Fruit fly (Drosophila melanogaster) whole organism, embryonic: ENCODE data around the gene CG2712.

Experiments used
- Abd-B ChIP-seq: fragments of 200-800 bp; sonication (Bioruptor generic); optimal IDR thresholded peaks from 2 replicates; lab custom pipeline; 2018; ENCODE audit warnings: missing biosample characterization, mild to moderate bottlenecking, missing genetic modification characterization, moderate library complexity
- BEAF-32 ChIP-seq: fragments of 200-800 bp; sonication (Bioruptor generic); optimal IDR thresholded peaks from 3 replicates; lab custom pipeline; 2017; ENCODE audit warnings: missing biosample characterization, missing genetic modification characterization, mild to moderate bottlenecking, moderate library complexity, missing genetic modification reagents
- Bgb ChIP-seq: fragments of 200-800 bp; sonication (Bioruptor generic); IDR thresholded peaks from 2 replicates; pipeline ENCODE4 v1.3.6; 2022; ENCODE audit warnings: missing biosample characterization, missing genetic modification characterization; ENCODE audit not compliant: partially characterized antibody
- Blimp-1 ChIP-seq: fragments of 200-800 bp; sonication (Bioruptor generic); optimal IDR thresholded peaks from 3 replicates; lab custom pipeline; 2018; ENCODE audit warnings: missing biosample characterization, missing genetic modification characterization, mild to moderate bottlenecking, moderate library complexity, missing genetic modification reagents
- CG11456 ChIP-seq: fragments of 200-800 bp; sonication (Bioruptor generic); IDR thresholded peaks from 3 replicates; pipeline ENCODE4 v1.3.6; 2022; ENCODE audit warnings: missing biosample characterization, missing genetic modification characterization
- CG14860 ChIP-seq: fragments of 200-800 bp; sonication (Bioruptor generic); IDR thresholded peaks from 3 replicates; pipeline ENCODE4 v1.3.6; 2022; ENCODE audit warnings: missing biosample characterization, missing genetic modification characterization; ENCODE audit not compliant: partially characterized antibody
- CG15514 ChIP-seq: fragments of 200-800 bp; sonication (Bioruptor generic); optimal IDR thresholded peaks from 3 replicates; lab custom pipeline; 2017; ENCODE audit warnings: missing biosample characterization, missing genetic modification characterization, mild to moderate bottlenecking, moderate library complexity, missing genetic modification reagents
- CG17186 ChIP-seq: fragments of 200-800 bp; sonication (Bioruptor generic); optimal IDR thresholded peaks from 3 replicates; lab custom pipeline; 2017; ENCODE audit warnings: missing biosample characterization, missing genetic modification reagents, missing genetic modification characterization
- CG1792 ChIP-seq: fragments of 200-800 bp; sonication (Bioruptor generic); optimal IDR thresholded peaks from 2 replicates; lab custom pipeline; 2016; ENCODE audit warnings: missing biosample characterization, missing genetic modification characterization
- CG2116 ChIP-seq: fragments of 200-800 bp; sonication (Bioruptor generic); optimal IDR thresholded peaks from 3 replicates; lab custom pipeline; 2018; ENCODE audit warnings: missing biosample characterization, mild to moderate bottlenecking, missing genetic modification characterization
- CG2129 ChIP-seq: fragments of 200-800 bp; sonication (Bioruptor generic); IDR thresholded peaks from 2 replicates; pipeline ENCODE4 v1.3.6; 2022; ENCODE audit warnings: missing biosample characterization, missing genetic modification characterization; ENCODE audit not compliant: partially characterized antibody
- CG34224 ChIP-seq: fragments of 200-800 bp; sonication (Bioruptor generic); IDR thresholded peaks from 3 replicates; pipeline ENCODE4 v1.3.6; 2022; ENCODE audit warnings: missing biosample characterization, missing genetic modification characterization; ENCODE audit not compliant: partially characterized antibody
- CG3995 ChIP-seq: fragments of 200-800 bp; sonication (Bioruptor generic); optimal IDR thresholded peaks from 3 replicates; lab custom pipeline; 2016; ENCODE audit warnings: missing biosample characterization, missing genetic modification characterization
- CG42726 ChIP-seq: fragments of 200-800 bp; sonication (Bioruptor generic); IDR thresholded peaks from 2 replicates; pipeline ENCODE4 v1.3.6; 2022; ENCODE audit warnings: missing biosample characterization, missing genetic modification characterization; ENCODE audit not compliant: partially characterized antibody
- CG4617 ChIP-seq: fragments of 200-800 bp; sonication (Bioruptor generic); optimal IDR thresholded peaks from 3 replicates; lab custom pipeline; 2016; ENCODE audit warnings: missing biosample characterization, missing genetic modification characterization, borderline replicate concordance
- CG6791 ChIP-seq: fragments of 200-800 bp; sonication (Bioruptor generic); IDR thresholded peaks from 3 replicates; pipeline ENCODE4 v1.3.6; 2022; ENCODE audit warnings: missing biosample characterization, missing genetic modification characterization; ENCODE audit not compliant: partially characterized antibody
- CG7987 ChIP-seq: fragments of 200-800 bp; sonication (Bioruptor generic); optimal IDR thresholded peaks from 2 replicates; lab custom pipeline; 2018; ENCODE audit warnings: missing biosample characterization, mild to moderate bottlenecking, missing genetic modification characterization, moderate library complexity
- CG9215 ChIP-seq: fragments of 200-800 bp; sonication (Bioruptor generic); IDR thresholded peaks from 2 replicates; pipeline ENCODE4 v1.3.6; 2022; ENCODE audit warnings: missing biosample characterization, missing genetic modification characterization
- Dll ChIP-seq: fragments of 200-800 bp; sonication (Bioruptor generic); IDR thresholded peaks from 4 replicates; pipeline ENCODE4 v1.3.6; 2022; ENCODE audit warnings: missing biosample characterization, missing genetic modification characterization; ENCODE audit not compliant: partially characterized antibody
- Doc3 ChIP-seq: fragments of 200-800 bp; sonication (Bioruptor generic); IDR thresholded peaks from 3 replicates; pipeline ENCODE4 v1.3.6; 2022; ENCODE audit warnings: missing biosample characterization, missing genetic modification characterization; ENCODE audit not compliant: partially characterized antibody
- Dp ChIP-seq: fragments of 200-800 bp; sonication (Bioruptor generic); optimal IDR thresholded peaks from 2 replicates; lab custom pipeline; 2018; ENCODE audit warnings: missing biosample characterization, mild to moderate bottlenecking, missing genetic modification characterization, moderate library complexity
- Dref ChIP-seq: fragments of 200-800 bp; sonication (Bioruptor generic); IDR thresholded peaks from 2 replicates; pipeline ENCODE4 v1.3.6; 2022; ENCODE audit warnings: missing biosample characterization, missing genetic modification characterization
- E2f2 ChIP-seq: fragments of 200-800 bp; sonication (Bioruptor generic); IDR thresholded peaks from 2 replicates; pipeline ENCODE4 v1.3.6; 2022; ENCODE audit warnings: missing biosample characterization, missing genetic modification characterization
- H2.0 ChIP-seq: fragments of 200-800 bp; sonication (Bioruptor generic); IDR thresholded peaks from 2 replicates; pipeline ENCODE4 v1.3.6; 2022; ENCODE audit warnings: missing biosample characterization, missing genetic modification characterization
- HLH4C ChIP-seq: fragments of 200-800 bp; sonication (Bioruptor generic); IDR thresholded peaks from 3 replicates; pipeline ENCODE4 v1.3.6; 2022; ENCODE audit warnings: missing biosample characterization, missing genetic modification characterization; ENCODE audit not compliant: partially characterized antibody
- Hr3 ChIP-seq: fragments of 200-800 bp; sonication (Bioruptor generic); optimal IDR thresholded peaks from 3 replicates; lab custom pipeline; 2016; ENCODE audit warnings: missing biosample characterization, missing genetic modification characterization
- MBD-R2 ChIP-seq: fragments of 200-800 bp; sonication (Bioruptor generic); IDR thresholded peaks from 2 replicates; pipeline ENCODE4 v1.3.6; 2022; ENCODE audit warnings: missing biosample characterization, missing genetic modification characterization
- MESR4 ChIP-seq: fragments of 200-800 bp; sonication (Bioruptor generic); optimal IDR thresholded peaks from 2 replicates; lab custom pipeline; 2018; ENCODE audit warnings: missing biosample characterization, mild to moderate bottlenecking, missing genetic modification characterization, moderate library complexity
- Optix ChIP-seq: fragments of 200-800 bp; sonication (Bioruptor generic); IDR thresholded peaks from 3 replicates; pipeline ENCODE4 v1.3.6; 2022; ENCODE audit warnings: missing biosample characterization, missing genetic modification characterization
- Sry-β ChIP-seq: fragments of 200-800 bp; sonication (Bioruptor generic); optimal IDR thresholded peaks from 2 replicates; lab custom pipeline; 2018; ENCODE audit warnings: missing biosample characterization, mild to moderate bottlenecking, missing genetic modification characterization, moderate library complexity
- YL-1 ChIP-seq: fragments of 200-800 bp; sonication (Bioruptor generic); optimal IDR thresholded peaks from 3 replicates; lab custom pipeline; 2017; ENCODE audit warnings: missing biosample characterization, mild to moderate bottlenecking, missing genetic modification characterization
- ato ChIP-seq: fragments of 200-800 bp; sonication (Bioruptor generic); IDR thresholded peaks from 2 replicates; pipeline ENCODE4 v1.3.6; 2022; ENCODE audit warnings: missing biosample characterization, missing genetic modification characterization; ENCODE audit not compliant: partially characterized antibody
- bbx ChIP-seq: fragments of 200-800 bp; sonication (Bioruptor generic); IDR thresholded peaks from 2 replicates; pipeline ENCODE4 v1.3.6; 2022; ENCODE audit warnings: missing biosample characterization, missing genetic modification characterization; ENCODE audit not compliant: partially characterized antibody
- chinmo ChIP-seq: fragments of 200-800 bp; sonication (Bioruptor generic); IDR thresholded peaks from 4 replicates; pipeline ENCODE4 v1.3.6; 2022; ENCODE audit warnings: missing biosample characterization, missing genetic modification characterization; ENCODE audit not compliant: partially characterized antibody
- croc ChIP-seq: fragments of 200-800 bp; sonication (Bioruptor generic); conservative IDR thresholded peaks from 3 replicates; pipeline ENCODE4 v1.3.6; 2022; ENCODE audit warnings: missing biosample characterization, missing genetic modification characterization
- hbn ChIP-seq: fragments of 200-800 bp; sonication (Bioruptor generic); IDR thresholded peaks from 2 replicates; pipeline ENCODE4 v1.3.6; 2022; ENCODE audit warnings: missing biosample characterization, missing genetic modification characterization; ENCODE audit not compliant: partially characterized antibody
- inv ChIP-seq: fragments of 200-800 bp; sonication (Bioruptor generic); IDR thresholded peaks from 2 replicates; pipeline ENCODE4 v1.3.6; 2022; ENCODE audit warnings: missing biosample characterization, missing genetic modification characterization; ENCODE audit not compliant: partially characterized antibody
- knrl ChIP-seq: fragments of 200-800 bp; sonication (Bioruptor generic); IDR thresholded peaks from 3 replicates; pipeline ENCODE4 v1.3.6; 2022; ENCODE audit warnings: missing biosample characterization, missing genetic modification characterization; ENCODE audit not compliant: partially characterized antibody
- mld ChIP-seq: fragments of 200-800 bp; sonication (Bioruptor generic); IDR thresholded peaks from 3 replicates; pipeline ENCODE4 v1.3.6; 2022; ENCODE audit warnings: missing biosample characterization, missing genetic modification characterization; ENCODE audit not compliant: partially characterized antibody
- nerfin-2 ChIP-seq: fragments of 200-800 bp; sonication (Bioruptor generic); IDR thresholded peaks from 2 replicates; pipeline ENCODE4 v1.3.6; 2022; ENCODE audit warnings: missing biosample characterization, missing genetic modification characterization; ENCODE audit not compliant: partially characterized antibody
- row ChIP-seq: fragments of 200-800 bp; sonication (Bioruptor generic); IDR thresholded peaks from 3 replicates; pipeline ENCODE4 v1.3.6; 2022; ENCODE audit warnings: missing biosample characterization, missing genetic modification characterization
- sisA ChIP-seq: fragments of 200-800 bp; sonication (Bioruptor generic); IDR thresholded peaks from 2 replicates; pipeline ENCODE4 v1.3.6; 2022; ENCODE audit warnings: missing biosample characterization, missing genetic modification characterization
- tin ChIP-seq: fragments of 200-800 bp; sonication (Bioruptor generic); optimal IDR thresholded peaks from 3 replicates; lab custom pipeline; 2016; ENCODE audit warnings: missing biosample characterization, missing genetic modification characterization
- tna ChIP-seq: fragments of 200-800 bp; sonication (Bioruptor generic); IDR thresholded peaks from 2 replicates; pipeline ENCODE4 v1.3.6; 2022; ENCODE audit warnings: missing biosample characterization, missing genetic modification characterization; ENCODE audit not compliant: partially characterized antibody
- vfl ChIP-seq: fragments of 200-800 bp; sonication (Bioruptor generic); optimal IDR thresholded peaks from 2 replicates; lab custom pipeline; 2016; ENCODE audit warnings: missing biosample characterization, missing genetic modification characterization
- vnd ChIP-seq: fragments of 200-800 bp; sonication (Bioruptor generic); IDR thresholded peaks from 3 replicates; pipeline ENCODE4 v1.3.6; 2022; ENCODE audit warnings: missing biosample characterization, missing genetic modification characterization; ENCODE audit not compliant: partially characterized antibody
- zen2 ChIP-seq: fragments of 200-800 bp; sonication (Bioruptor generic); IDR thresholded peaks from 3 replicates; pipeline ENCODE4 v1.3.6; 2022; ENCODE audit warnings: missing biosample characterization, missing genetic modification characterization; ENCODE audit not compliant: partially characterized antibody

The CG2712 gene

DNA sequence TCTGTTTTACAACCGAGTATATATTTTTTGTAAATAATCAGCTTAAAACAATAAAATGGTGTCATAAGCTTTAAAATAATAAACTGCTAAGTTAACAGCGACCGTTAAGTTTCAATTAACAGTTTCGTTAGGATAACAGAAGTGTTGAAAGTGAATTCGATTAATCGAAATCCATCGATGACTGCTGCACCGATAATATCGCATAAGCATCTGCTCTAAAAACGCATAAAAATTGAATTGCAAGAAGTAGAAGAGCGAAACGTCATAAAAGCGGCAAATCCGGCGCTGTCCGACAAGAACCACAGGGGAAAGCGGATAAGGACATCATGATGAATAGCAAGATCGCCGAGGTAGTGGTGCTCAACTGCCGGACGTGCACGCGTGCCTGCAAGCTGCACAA is 4.8 kb upstream of the CG2712 start, which contains the start of gene dwg (continued):
- TF ChIP-seq CG15514 (GFP tag; lab: Kevin White, UChicago) (peak; percentile 57), CG17186 (GFP tag; lab: Kevin White, UChicago) (peak; percentile 53), Optix (GFP tag; lab: Robert Waterston, UW) (no peak), inv (GFP tag; lab: Robert Waterston, UW) (peak; percentile 65), Doc3 (GFP tag; lab: Robert Waterston, UW) (peak; percentile 79), E2f2 (GFP tag; lab: Robert Waterston, UW) (peak; percentile 54), H2.0 (GFP tag; lab: Robert Waterston, UW) (no peak), BEAF-32 (GFP tag; lab: Kevin White, UChicago) (peak; percentile 79), MBD-R2 (GFP tag; lab: Robert Waterston, UW) (peak; percentile 75), zen2 (peak; percentile 87), nerfin-2 (GFP tag; lab: Robert Waterston, UW) (peak; percentile 61), CG6791 (GFP tag; lab: Robert Waterston, UW) (peak; percentile 87), Dp (GFP tag; lab: Kevin White, UChicago) (peak; percentile 42), tin (no peak), Dref (GFP tag; lab: Robert Waterston, UW) (peak; percentile 76), Hr3 (no peak), Abd-B (GFP tag; lab: Kevin White, UChicago) (peak; percentile 38), croc (GFP tag; lab: Robert Waterston, UW) (no peak), mld (GFP tag; lab: Robert Waterston, UW) (peak; percentile 82; the same call in 2 of the 3 replicates), CG34224 (peak; percentile 82), YL-1 (GFP tag; lab: Kevin White, UChicago) (peak; percentile 30), CG11456 (GFP tag; lab: Robert Waterston, UW) (no peak), CG2129 (peak; percentile 78), CG4617 (GFP tag; lab: Kevin White, UChicago) (peak; percentile 56), knrl (GFP tag; lab: Robert Waterston, UW) (peak; percentile 75; the same call in 2 of the 3 replicates), Sry-β (peak; percentile 4), HLH4C (GFP tag; lab: Robert Waterston, UW) (peak; percentile 82), CG2116 (GFP tag; lab: Kevin White, UChicago) (peak; percentile 38), CG42726 (peak; percentile 66; the same call in 1 of the 2 replicates), CG14860 (peak; percentile 68; the same call in 2 of the 3 replicates), CG1792 (GFP tag; lab: Kevin White, UChicago) (no peak), sisA (GFP tag; lab: Robert Waterston, UW) (no peak), tna (GFP tag; lab: Robert Waterston, UW) (peak; percentile 62), chinmo (GFP tag; lab: Robert Waterston, UW) (peak; percentile 95; the same call in 3 of the 4 replicates), MESR4 (GFP tag; lab: Kevin White, UChicago) (peak; percentile 66), hbn (GFP tag; lab: Robert Waterston, UW) (peak; percentile 83), CG3995 (GFP tag; lab: Kevin White, UChicago) (peak; percentile 67), vfl (no peak), Bgb (GFP tag; lab: Robert Waterston, UW) (peak; percentile 88), Blimp-1 (GFP tag; lab: Kevin White, UChicago) (peak; percentile 75), ato (peak; percentile 68), bbx (GFP tag; lab: Robert Waterston, UW) (peak; percentile 90), Dll (GFP tag; lab: Robert Waterston, UW) (peak; percentile 83), row (GFP tag; lab: Robert Waterston, UW) (peak; percentile 17; the same call in 1 of the 3 replicates), vnd (peak; percentile 75), CG7987 (no peak), CG9215 (no peak)
